Worm (Caenorhabditis elegans): ENCODE data around the gene nhr-106.

Gene nhr-106

DNA sequence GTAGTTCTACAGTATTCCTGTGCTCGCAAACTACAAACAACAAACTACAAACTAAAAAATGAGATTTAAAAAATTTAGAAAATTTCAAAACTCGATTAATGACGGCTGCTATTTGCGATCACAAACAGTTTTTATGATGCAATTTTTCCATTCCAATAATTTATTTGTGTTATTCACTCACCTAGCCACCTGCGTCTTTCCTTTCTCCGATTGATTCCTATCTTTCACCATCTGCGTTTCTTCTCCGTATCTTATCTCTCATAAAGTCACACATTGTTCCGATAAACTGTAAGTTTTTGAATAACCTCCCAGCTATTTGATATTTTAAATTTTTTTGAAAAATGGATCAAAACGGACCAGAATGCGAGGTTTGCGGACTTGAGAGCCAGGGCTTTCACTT lies 44.8 kb downstream of the nhr-106 start, which contains the start of gene nhr-132:
nhr-132 (plus strand) TSS at position 271 of the 400 bp plus-strand sequence.
- TF ChIP-seq ccch-3 (GFP tag; optimal IDR thresholded peaks at IDR 0.05), result no peak
- no peak for TF ChIP-seq pbrm-1 (GFP tag; IDR thresholded peaks at IDR 0.05)
- peak; percentile 47 for TF ChIP-seq nhr-80 (tag; optimal IDR thresholded peaks at IDR 0.05)
- no peak for TF ChIP-seq Y95B8A.8 (GFP tag; IDR thresholded peaks at IDR 0.05)
- peak; percentile 30 for TF ChIP-seq attf-5 (GFP tag; optimal IDR thresholded peaks at IDR 0.05)
- peak; percentile 66; the same call in 1 of the 2 replicates for TF ChIP-seq hmg-1.2 (GFP tag; IDR thresholded peaks at IDR 0.05)
- TF ChIP-seq him-1 (tag; optimal IDR thresholded peaks at IDR 0.05), result no peak
- TF ChIP-seq ztf-26 (tag; optimal IDR thresholded peaks at IDR 0.05), result no peak

DNA sequence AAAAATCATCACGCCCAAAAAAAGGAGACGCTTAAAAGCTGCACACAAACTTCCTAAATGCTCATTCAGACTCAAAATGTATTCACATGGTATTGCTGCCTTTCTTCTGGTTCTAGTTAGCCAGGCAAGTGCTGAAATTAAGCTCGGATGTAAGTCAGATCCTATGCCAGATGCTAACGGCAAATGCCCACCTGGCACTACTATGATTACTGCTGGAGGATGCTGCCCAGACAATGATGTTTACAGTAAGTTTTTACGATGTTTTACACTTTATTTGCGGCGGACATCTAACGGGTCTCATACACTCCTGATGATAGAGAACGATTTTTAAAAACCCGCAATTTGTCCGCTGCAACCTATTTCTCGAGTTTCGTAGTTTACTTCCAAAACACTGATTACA lies 47.2 kb downstream of the nhr-106 start, which contains the start of gene C14C6.5:
C14C6.5 (plus strand) TSS at position 58 of the 400 bp plus-strand sequence.
- no peak for TF ChIP-seq Y56A3A.18 (GFP tag; IDR thresholded peaks at IDR 0.05)
- TF ChIP-seq attf-3 (GFP tag; conservative IDR thresholded peaks at IDR 0.05), result no peak
- TF ChIP-seq Y53G8AR.9 (GFP tag; conservative IDR thresholded peaks at IDR 0.05), result no peak
- TF ChIP-seq egl-44 (GFP tag; IDR thresholded peaks at IDR 0.05), result no peak
- TF ChIP-seq F23B12.7 (tag; optimal IDR thresholded peaks at IDR 0.05; ENCODE audit: insufficient read depth), result no peak
- no peak for TF ChIP-seq Y95B8A.8 (GFP tag; IDR thresholded peaks at IDR 0.05)
- no peak for TF ChIP-seq F57C9.4 (tag; optimal IDR thresholded peaks at IDR 0.05)
- no peak for TF ChIP-seq lsy-27 (tag; optimal IDR thresholded peaks at IDR 0.05; ENCODE audit: borderline replicate concordance, insufficient read depth)
- TF ChIP-seq nfya-2 (GFP tag; IDR thresholded peaks at IDR 0.05), result no peak
- no peak for TF ChIP-seq ztf-28 (GFP tag; IDR thresholded peaks at IDR 0.05)
- no peak for TF ChIP-seq lin-40 (tag; optimal IDR thresholded peaks at IDR 0.05)
- TF ChIP-seq ztf-25 (GFP tag; IDR thresholded peaks at IDR 0.05), result no peak
- TF ChIP-seq ccch-3 (GFP tag; optimal IDR thresholded peaks at IDR 0.05), result no peak
- TF ChIP-seq die-1 (tag; optimal IDR thresholded peaks at IDR 0.05), result no peak

ce11 chrV:539040-539510 lies 49.7 kb downstream of the nhr-106 start, which contains the start of gene nhr-155:
Gene nhr-155, plus strand, starts transcription at chrV:539460.
- TF ChIP-seq dpff-1 (tag; optimal IDR thresholded peaks at IDR 0.05) (no peak), ceh-58 (GFP tag; IDR thresholded peaks at IDR 0.05) (no peak), atf-7 (tag; optimal IDR thresholded peaks at IDR 0.05) (no peak), somi-1 (GFP tag; optimal IDR thresholded peaks at IDR 0.05) (no peak), nhr-179 (tag; optimal IDR thresholded peaks at IDR 0.05) (no peak), nhr-80 (tag; optimal IDR thresholded peaks at IDR 0.05) (no peak), F33H1.4 (GFP tag; IDR thresholded peaks at IDR 0.05) (no peak)

Data from whole organism, young adult.